Fruit fly (Drosophila melanogaster): ENCODE results near the gene CG17177.

The CG17177 gene

dm6 chr3L:14655178-14655577, 46.3 kb downstream of the CG17177 start:
- TF ChIP-seq CG14711 (tag; optimal IDR thresholded peaks at IDR 0.05) (no peak), tj (GFP tag; optimal IDR thresholded peaks at IDR 0.05) (no peak), CG1620 (GFP tag; optimal IDR thresholded peaks at IDR 0.05) (no peak), Crg-1 (GFP tag; optimal IDR thresholded peaks at IDR 0.05) (no peak), CG11617 (GFP tag; optimal IDR thresholded peaks at IDR 0.05) (no peak), cnc (optimal IDR thresholded peaks at IDR 0.05) (no peak), CG12768 (GFP tag; optimal IDR thresholded peaks at IDR 0.05) (no peak), cic (GFP tag; optimal IDR thresholded peaks at IDR 0.05) (no peak), CG7045 (GFP tag; optimal IDR thresholded peaks at IDR 0.05) (no peak), pad (GFP tag; optimal IDR thresholded peaks at IDR 0.05) (no peak)

- no peak for TF ChIP-seq kay (GFP tag; ENCODE audit: borderline replicate concordance)
- TF ChIP-seq CG33017 (tag; optimal IDR thresholded peaks at IDR 0.05): no peak
- no peak for TF ChIP-seq tj (GFP tag; optimal IDR thresholded peaks at IDR 0.05)
- no peak for TF ChIP-seq Mnt (GFP tag; optimal IDR thresholded peaks at IDR 0.05)
- no peak for TF ChIP-seq Hr96 (GFP tag; optimal IDR thresholded peaks at IDR 0.05)
- TF ChIP-seq ovo (GFP tag; optimal IDR thresholded peaks at IDR 0.05): no peak
- no peak for TF ChIP-seq cic (GFP tag; optimal IDR thresholded peaks at IDR 0.05)
- TF ChIP-seq CG12768 (GFP tag; optimal IDR thresholded peaks at IDR 0.05): no peak
- TF ChIP-seq bab1 (GFP tag; optimal IDR thresholded peaks at IDR 0.05): no peak
- no peak for TF ChIP-seq toe (GFP tag; optimal IDR thresholded peaks at IDR 0.05)
- TF ChIP-seq Clk (GFP tag; optimal IDR thresholded peaks at IDR 0.05): no peak
- no peak for TF ChIP-seq CG14711 (tag; optimal IDR thresholded peaks at IDR 0.05)
- TF ChIP-seq CG1620 (GFP tag; optimal IDR thresholded peaks at IDR 0.05): no peak
- TF ChIP-seq cnc (optimal IDR thresholded peaks at IDR 0.05): no peak
- no peak for TF ChIP-seq pad (GFP tag; optimal IDR thresholded peaks at IDR 0.05)
- no peak for TF ChIP-seq Crg-1 (GFP tag; optimal IDR thresholded peaks at IDR 0.05)
- no peak for TF ChIP-seq CG5204 (GFP tag; optimal IDR thresholded peaks at IDR 0.05)
- no peak for TF ChIP-seq CG11617 (GFP tag; optimal IDR thresholded peaks at IDR 0.05)
- TF ChIP-seq CG7045 (GFP tag; optimal IDR thresholded peaks at IDR 0.05): no peak
These were observed 46.7 kb downstream of the CG17177 start for dm6 chr3L:14654737-14655136.

- TF ChIP-seq CG7045 (GFP tag; optimal IDR thresholded peaks at IDR 0.05) (no peak), CG12768 (GFP tag; optimal IDR thresholded peaks at IDR 0.05) (no peak), CG7101 (tag; optimal IDR thresholded peaks at IDR 0.05) (no peak), CG14711 (tag; optimal IDR thresholded peaks at IDR 0.05) (no peak), ovo (GFP tag; optimal IDR thresholded peaks at IDR 0.05) (no peak), tj (GFP tag; optimal IDR thresholded peaks at IDR 0.05) (no peak), kay (GFP tag; ENCODE audit: borderline replicate concordance) (no peak), Clk (GFP tag; optimal IDR thresholded peaks at IDR 0.05) (no peak), Hr96 (GFP tag; optimal IDR thresholded peaks at IDR 0.05) (no peak), bab1 (GFP tag; optimal IDR thresholded peaks at IDR 0.05) (no peak)
These were observed 48.9 kb downstream of the CG17177 start for dm6 chr3L:14652554-14652953.

- TF ChIP-seq CG14711 (tag; optimal IDR thresholded peaks at IDR 0.05) (no peak), cic (GFP tag; optimal IDR thresholded peaks at IDR 0.05) (peak; percentile 85), CG5204 (GFP tag; optimal IDR thresholded peaks at IDR 0.05) (no peak), Crg-1 (GFP tag; optimal IDR thresholded peaks at IDR 0.05) (no peak), tj (GFP tag; optimal IDR thresholded peaks at IDR 0.05) (peak; percentile 44), CG11617 (GFP tag; optimal IDR thresholded peaks at IDR 0.05) (no peak), cnc (optimal IDR thresholded peaks at IDR 0.05) (no peak), kay (GFP tag; ENCODE audit: borderline replicate concordance) (peak; percentile 38)
These were observed 51.1 kb downstream of the CG17177 start for dm6 chr3L:14650348-14650747.

- TF ChIP-seq CG7045 (GFP tag; optimal IDR thresholded peaks at IDR 0.05): no peak
- TF ChIP-seq tj (GFP tag; optimal IDR thresholded peaks at IDR 0.05): no peak
- TF ChIP-seq CG11617 (GFP tag; optimal IDR thresholded peaks at IDR 0.05): no peak
- TF ChIP-seq cnc (optimal IDR thresholded peaks at IDR 0.05): no peak
These were observed 52.6 kb downstream of the CG17177 start for dm6 chr3L:14648922-14649321.
